Worm (Caenorhabditis elegans) whole organism, L1 larva: ENCODE data around the gene ttr-57.

ENCODE experiments used
- C34B4.2 ChIP-seq: sonication (generic microtip); optimal IDR thresholded peaks from 2 replicates; lab custom pipeline; 2017; ENCODE audit warnings: mild to moderate bottlenecking, missing genetic modification characterization, missing compliant biosample characterization
- Y116A8C.19 ChIP-seq: sonication (generic microtip); optimal IDR thresholded peaks from 2 replicates; lab custom pipeline; 2016; ENCODE audit warnings: missing compliant biosample characterization, missing genetic modification characterization, borderline replicate concordance
- ceh-82 ChIP-seq, 3 experiments: fragments of 150-350 bp in 1 of 3; sonication (generic microtip) in 2 of 3; optimal IDR thresholded peaks; 2 replicates each; lab custom pipeline; 2014 to 2017; ENCODE audit warnings: missing biosample characterization in 3 of 3, missing genetic modification characterization in 3 of 3
- ets-5 ChIP-seq: fragments of 200-800 bp; sonication (Bioruptor generic); IDR thresholded peaks from 2 replicates; pipeline ENCODE4 v1.3.6; 2022; ENCODE audit warnings: missing genetic modification characterization, missing compliant biosample characterization
- lin-13 ChIP-seq: fragments of 150-350 bp; optimal IDR thresholded peaks from 2 replicates; lab custom pipeline; 2014; ENCODE audit warnings: missing biosample characterization, missing genetic modification reagents, missing genetic modification characterization
- lin-39 ChIP-seq: fragments of 150-350 bp; optimal IDR thresholded peaks from 2 replicates; lab custom pipeline; 2014; ENCODE audit warnings: missing biosample characterization, missing genetic modification reagents, missing genetic modification characterization
- mep-1 ChIP-seq: fragments of 150-350 bp; optimal IDR thresholded peaks from 2 replicates; lab custom pipeline; 2014; ENCODE audit warnings: missing biosample characterization, missing genetic modification characterization
- nhr-77 ChIP-seq: fragments of 150-350 bp; optimal IDR thresholded peaks from 2 replicates; lab custom pipeline; 2014; ENCODE audit warnings: missing biosample characterization, missing genetic modification characterization
- sox-4 ChIP-seq: sonication (generic microtip); optimal IDR thresholded peaks from 2 replicates; lab custom pipeline; 2016; ENCODE audit warnings: missing genetic modification characterization, missing compliant biosample characterization
- unc-62 ChIP-seq: fragments of 150-350 bp; optimal IDR thresholded peaks from 2 replicates; lab custom pipeline; 2014; ENCODE audit warnings: missing biosample characterization, missing genetic modification reagents, missing genetic modification characterization
- ztf-4 ChIP-seq: fragments of 150-350 bp; optimal IDR thresholded peaks from 2 replicates; lab custom pipeline; 2014; ENCODE audit warnings: missing biosample characterization, missing genetic modification characterization

DNA sequence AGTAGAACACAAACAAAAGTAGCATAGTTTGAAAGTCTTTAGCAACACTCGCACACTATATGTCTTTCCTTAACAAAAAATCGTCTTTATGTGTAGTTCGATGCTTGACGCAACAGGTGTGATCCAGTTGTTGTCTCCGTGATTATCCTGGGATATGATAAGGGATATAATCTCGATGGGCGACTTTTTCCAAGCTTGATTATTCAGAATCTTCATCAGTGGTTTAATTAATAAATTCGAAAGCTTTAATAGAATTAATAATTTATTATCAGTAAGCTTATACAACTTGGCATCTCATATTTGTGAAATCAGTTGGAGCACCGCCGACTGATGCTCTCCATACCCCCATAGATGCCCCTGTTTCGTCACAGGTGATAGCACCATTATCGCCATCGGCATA, 13.7 kb downstream of the ttr-57 start, which contains the start of gene F46B3.7:
- no peak for TF ChIP-seq lin-13 (GFP tag; lab: Kevin White, UChicago)
- TF ChIP-seq lin-39: no peak
- no peak for TF ChIP-seq ets-5 (GFP tag; lab: Robert Waterston, UW)
- TF ChIP-seq mep-1 (tag; lab: Kevin White, UChicago): no peak
- TF ChIP-seq Y116A8C.19: no peak
- no peak for TF ChIP-seq nhr-77 (tag; lab: Kevin White, UChicago)
- no peak for TF ChIP-seq sox-4
- TF ChIP-seq C34B4.2 (tag; lab: Kevin White, UChicago): no peak
- TF ChIP-seq ztf-4 (tag; lab: Kevin White, UChicago): no peak
- TF ChIP-seq unc-62 (GFP tag; lab: Kevin White, UChicago): no peak
- no peak for TF ChIP-seq ceh-82 (tag; optimal IDR thresholded peaks at IDR 0.05; lab: Kevin White, UChicago)
